Fruit fly (Drosophila melanogaster) Kc167 (cell line): Measurements from ENCODE around the gene CG42537.

Experiments used
- insv ChIP-seq: fragments of >200 bp; optimal IDR thresholded peaks from 3 replicates; lab custom pipeline; 2018; ENCODE audit warnings: missing external identifiers
- ttk ChIP-seq: sonication (Bioruptor generic); optimal IDR thresholded peaks from 2 replicates; lab custom pipeline; 2017; ENCODE audit warnings: missing external identifiers

DNA sequence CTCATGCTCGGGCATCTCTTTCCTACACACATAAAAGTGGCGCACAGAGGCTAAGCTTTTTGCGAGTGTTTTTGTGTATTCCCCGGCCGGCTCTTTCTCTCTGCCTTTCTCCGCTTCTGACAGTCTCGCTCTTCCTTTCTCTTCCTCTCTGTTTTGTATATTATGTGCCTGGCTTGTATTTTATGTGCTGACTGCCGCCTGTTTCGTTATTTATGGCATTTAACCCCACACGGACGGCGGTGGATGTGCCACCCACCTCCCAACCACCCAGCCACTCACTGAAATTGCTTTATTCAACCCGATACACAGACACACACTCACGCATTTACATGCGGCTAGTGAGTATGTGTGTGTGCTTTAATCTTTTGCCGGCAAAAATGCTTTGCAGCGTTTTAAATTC, 42.3 kb downstream of the CG42537 start:
- no peak for TF ChIP-seq insv (lab: Kevin White, UChicago)
- no peak for TF ChIP-seq ttk (lab: Kevin White, UChicago)
